Worm (Caenorhabditis elegans): Measurements from ENCODE around the gene hpo-18.

ce11 chrV:4360018-4360417 lies 13.8 kb upstream of the hpo-18 start:
- TF ChIP-seq snpc-4 (tag; optimal IDR thresholded peaks at IDR 0.05), result no peak
- TF ChIP-seq lin-15B (tag; optimal IDR thresholded peaks at IDR 0.05), result no peak
- no peak for TF ChIP-seq ceh-82 (tag; optimal IDR thresholded peaks at IDR 0.05)
